Fruit fly (Drosophila melanogaster): ENCODE results near the gene Sema1a.

Gene Sema1a

dm6 chr2L:8602616-8603015 lies 60.7 kb downstream of the Sema1a start (continued):
- TF ChIP-seq ranshi (GFP tag; IDR thresholded peaks at IDR 0.05), result 0 out of 2 replicates have a peak, but pooled peaks have one; percentile 58
- TF ChIP-seq unpg (GFP tag; optimal IDR thresholded peaks at IDR 0.05), result peak; percentile 64
- TF ChIP-seq CG8944 (GFP tag; optimal IDR thresholded peaks at IDR 0.05), result no peak
- peak; percentile 31; the same call in 1 of the 3 replicates for TF ChIP-seq B-H1 (GFP tag; IDR thresholded peaks at IDR 0.05)
- TF ChIP-seq Mrtf (GFP tag; IDR thresholded peaks at IDR 0.05), result no peak
- peak; percentile 54; the same call in 1 of the 2 replicates for TF ChIP-seq ssp (GFP tag; IDR thresholded peaks at IDR 0.05)
- no peak for TF ChIP-seq Fer2 (tag; optimal IDR thresholded peaks at IDR 0.05)
- no peak for TF ChIP-seq CG15073 (GFP tag; optimal IDR thresholded peaks at IDR 0.05)
- TF ChIP-seq insv (GFP tag; optimal IDR thresholded peaks at IDR 0.05), result no peak
- TF ChIP-seq jumu (GFP tag; optimal IDR thresholded peaks at IDR 0.05), result no peak
- no peak for TF ChIP-seq CG10274 (GFP tag; optimal IDR thresholded peaks at IDR 0.05)
- no peak for TF ChIP-seq Nf-YB (GFP tag; optimal IDR thresholded peaks at IDR 0.05)
- peak; percentile 11 for TF ChIP-seq Vsx1 (GFP tag; optimal IDR thresholded peaks at IDR 0.05)
- no peak for TF ChIP-seq Doc3 (GFP tag; IDR thresholded peaks at IDR 0.05; ENCODE audit: partially characterized antibody)
- TF ChIP-seq CG30431 (GFP tag; optimal IDR thresholded peaks at IDR 0.05), result peak; percentile 21
- peak; percentile 48; the same call in 1 of the 2 replicates for TF ChIP-seq chm (GFP tag; IDR thresholded peaks at IDR 0.05)
- no peak for TF ChIP-seq gsb (GFP tag; IDR thresholded peaks at IDR 0.05)
- TF ChIP-seq Dbx (GFP tag; IDR thresholded peaks at IDR 0.05), result 0 out of 3 replicates have a peak, but pooled peaks have one; percentile 46
- peak; percentile 37 for TF ChIP-seq lilli (GFP tag; optimal IDR thresholded peaks at IDR 0.05)
- 0 out of 2 replicates have a peak, but pooled peaks have one; percentile 19 for TF ChIP-seq rib (GFP tag; IDR thresholded peaks at IDR 0.05)
- TF ChIP-seq Jarid2 (GFP tag; optimal IDR thresholded peaks at IDR 0.05), result no peak
- TF ChIP-seq CrebB (tag; optimal IDR thresholded peaks at IDR 0.05), result no peak
- no peak for TF ChIP-seq Six4 (GFP tag; optimal IDR thresholded peaks at IDR 0.05)
- peak; percentile 48 for TF ChIP-seq CG10209 (GFP tag; optimal IDR thresholded peaks at IDR 0.05)
- no peak for TF ChIP-seq MBD-R2 (GFP tag; IDR thresholded peaks at IDR 0.05)
- peak; percentile 29 for TF ChIP-seq Nf-YC (tag; optimal IDR thresholded peaks at IDR 0.05)
- TF ChIP-seq tio (GFP tag; optimal IDR thresholded peaks at IDR 0.05), result peak; percentile 36
- 0 out of 2 replicates have a peak, but pooled peaks have one; percentile 12 for TF ChIP-seq CG4730 (GFP tag; IDR thresholded peaks at IDR 0.05)
- peak; percentile 71; the same call in 2 of the 3 replicates for TF ChIP-seq CG11695 (GFP tag; IDR thresholded peaks at IDR 0.05)
- TF ChIP-seq CG12744 (GFP tag; optimal IDR thresholded peaks at IDR 0.05), result no peak
- TF ChIP-seq CG4707 (GFP tag; optimal IDR thresholded peaks at IDR 0.05), result no peak
- TF ChIP-seq ATbp (GFP tag; optimal IDR thresholded peaks at IDR 0.05), result peak; percentile 62
- TF ChIP-seq Gug (GFP tag; IDR thresholded peaks at IDR 0.05), result no peak
- no peak for TF ChIP-seq CG10321 (GFP tag; IDR thresholded peaks at IDR 0.05)
- no peak for TF ChIP-seq CG16813 (GFP tag; IDR thresholded peaks at IDR 0.05; ENCODE audit: partially characterized antibody)
- no peak for TF ChIP-seq CG14860 (GFP tag; IDR thresholded peaks at IDR 0.05; ENCODE audit: partially characterized antibody)
- TF ChIP-seq CG12104 (GFP tag; optimal IDR thresholded peaks at IDR 0.05), result peak; percentile 26
- TF ChIP-seq CG15601 (tag; optimal IDR thresholded peaks at IDR 0.05), result peak; percentile 11
- TF ChIP-seq CG1602 (GFP tag; optimal IDR thresholded peaks at IDR 0.05), result peak; percentile 7
- 0 out of 2 replicates have a peak, but pooled peaks have one; percentile 25 for TF ChIP-seq seq (GFP tag; IDR thresholded peaks at IDR 0.05)
- TF ChIP-seq CG9932 (GFP tag; IDR thresholded peaks at IDR 0.05), result peak; percentile 48; the same call in 1 of the 2 replicates
- TF ChIP-seq CG10366 (GFP tag; IDR thresholded peaks at IDR 0.05), result peak; percentile 19; the same call in 1 of the 2 replicates
- peak; percentile 69 for TF ChIP-seq CG12391 (tag; optimal IDR thresholded peaks at IDR 0.05)
- peak; percentile 63 for TF ChIP-seq Oli (tag; optimal IDR thresholded peaks at IDR 0.05)
- no peak for TF ChIP-seq z (GFP tag; IDR thresholded peaks at IDR 0.05)
- TF ChIP-seq CG12071 (GFP tag; optimal IDR thresholded peaks at IDR 0.05), result no peak
- no peak for TF ChIP-seq ab (GFP tag; optimal IDR thresholded peaks at IDR 0.05)
- no peak for TF ChIP-seq CG4617 (GFP tag; optimal IDR thresholded peaks at IDR 0.05; ENCODE audit: borderline replicate concordance)
- no peak for TF ChIP-seq CG3995 (GFP tag; optimal IDR thresholded peaks at IDR 0.05)
- TF ChIP-seq fd3F (GFP tag; optimal IDR thresholded peaks at IDR 0.05), result peak; percentile 6
- no peak for TF ChIP-seq CG7745 (tag; optimal IDR thresholded peaks at IDR 0.05)

All from whole organism, embryonic.